Worm (Caenorhabditis elegans): ENCODE results near the gene srbc-56.
A peak's percentile ranks its signal among the peaks of the same experiment; 100 is the strongest.

srbc-56 gene

DNA sequence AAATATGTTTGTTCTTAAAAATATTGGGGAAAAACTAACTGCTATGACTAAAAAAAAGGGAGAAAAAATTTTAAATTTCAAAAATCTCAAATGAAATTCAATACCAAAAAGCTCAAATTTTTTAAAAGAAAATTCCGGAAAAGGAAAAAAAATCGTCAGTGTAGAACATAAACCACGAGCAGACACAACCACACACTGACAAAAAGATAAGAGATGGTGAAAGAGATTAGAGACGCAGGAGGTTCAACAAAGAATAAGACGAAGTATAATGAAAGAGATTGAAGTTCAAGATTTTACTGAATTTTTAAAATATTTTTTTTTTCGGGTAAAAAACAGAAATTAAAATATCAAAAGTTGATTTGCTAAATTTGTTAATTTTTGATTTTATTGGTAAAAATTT is 48.5 kb upstream of the srbc-56 start:
- no peak for TF ChIP-seq ama-1 (optimal IDR thresholded peaks at IDR 0.05)
- peak in 1 of 2 experiments; percentile 36 for TF ChIP-seq mdl-1 (tag; optimal IDR thresholded peaks at IDR 0.05)
- peak; percentile 59 for TF ChIP-seq pqm-1 (tag; optimal IDR thresholded peaks at IDR 0.05)
- peak; percentile 82 for TF ChIP-seq dmd-6 (GFP tag; IDR thresholded peaks at IDR 0.05)
- TF ChIP-seq Y5F2A.4 (GFP tag; optimal IDR thresholded peaks at IDR 0.05) = no peak
- no peak for TF ChIP-seq ZK337.2 (GFP tag; IDR thresholded peaks at IDR 0.05)
- TF ChIP-seq F49E8.2 (tag; optimal IDR thresholded peaks at IDR 0.05; ENCODE audit: borderline replicate concordance) = no peak
- peak; percentile 55 for TF ChIP-seq dve-1 (tag; optimal IDR thresholded peaks at IDR 0.05; ENCODE audit: insufficient read depth)
- TF ChIP-seq mdt-29 (GFP tag; IDR thresholded peaks at IDR 0.05) = no peak
- TF ChIP-seq dmd-9 (GFP tag; IDR thresholded peaks at IDR 0.05) = no peak
- no peak for TF ChIP-seq mxl-2 (GFP tag; conservative IDR thresholded peaks at IDR 0.05)
- peak; percentile 16 for TF ChIP-seq mep-1 (tag; optimal IDR thresholded peaks at IDR 0.05)
- TF ChIP-seq lsy-2 (tag; optimal IDR thresholded peaks at IDR 0.05) = peak in 1 of 2 experiments; percentile 14
- TF ChIP-seq hlh-30 (tag; optimal IDR thresholded peaks at IDR 0.05; ENCODE audit: insufficient read depth) = peak; percentile 40
- TF ChIP-seq daf-16 (GFP tag; optimal IDR thresholded peaks at IDR 0.05) = no peak
- peak; percentile 26 for TF ChIP-seq daf-16 (tag; optimal IDR thresholded peaks at IDR 0.05)
- peak; percentile 81 for TF ChIP-seq nhr-28 (tag; optimal IDR thresholded peaks at IDR 0.05)
- peak; percentile 6 for TF ChIP-seq hlh-11 (tag; optimal IDR thresholded peaks at IDR 0.05)
- no peak for TF ChIP-seq unc-62 (GFP tag; optimal IDR thresholded peaks at IDR 0.05 in 1 of 2)
- TF ChIP-seq unc-62 (tag; optimal IDR thresholded peaks at IDR 0.05) = no peak

DNA sequence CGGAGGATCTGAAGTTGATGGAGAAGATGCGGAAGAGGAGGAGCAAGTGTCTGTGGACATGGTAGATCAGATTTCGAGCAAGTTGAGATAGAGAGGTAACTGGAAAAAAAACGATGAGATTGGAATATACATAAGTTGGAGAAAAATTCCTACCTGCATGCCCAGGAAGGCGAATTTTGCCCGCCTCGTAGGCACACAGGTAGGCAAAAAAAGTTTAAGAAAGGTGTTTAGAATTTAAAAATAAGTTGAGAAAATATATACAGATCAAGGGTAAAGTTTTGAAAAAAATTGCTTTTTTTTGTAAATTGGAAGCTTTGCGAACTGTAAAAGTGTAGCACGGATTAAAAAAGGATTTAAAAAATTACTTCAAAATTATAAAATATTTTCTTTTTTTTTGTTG is 48.0 kb upstream of the srbc-56 start, which contains the start of gene nhr-84:
TSS of gene nhr-84 (minus strand) at position 101 of the 400 bp plus-strand sequence.
- TF ChIP-seq tra-1 (GFP tag; IDR thresholded peaks at IDR 0.05) = no peak
- TF ChIP-seq nhr-48 (tag; optimal IDR thresholded peaks at IDR 0.05) = no peak
- no peak for TF ChIP-seq hif-1 (tag; optimal IDR thresholded peaks at IDR 0.05)
- no peak for TF ChIP-seq pqm-1 (tag; optimal IDR thresholded peaks at IDR 0.05)
- TF ChIP-seq ceh-20 (GFP tag; IDR thresholded peaks at IDR 0.05) = no peak

DNA sequence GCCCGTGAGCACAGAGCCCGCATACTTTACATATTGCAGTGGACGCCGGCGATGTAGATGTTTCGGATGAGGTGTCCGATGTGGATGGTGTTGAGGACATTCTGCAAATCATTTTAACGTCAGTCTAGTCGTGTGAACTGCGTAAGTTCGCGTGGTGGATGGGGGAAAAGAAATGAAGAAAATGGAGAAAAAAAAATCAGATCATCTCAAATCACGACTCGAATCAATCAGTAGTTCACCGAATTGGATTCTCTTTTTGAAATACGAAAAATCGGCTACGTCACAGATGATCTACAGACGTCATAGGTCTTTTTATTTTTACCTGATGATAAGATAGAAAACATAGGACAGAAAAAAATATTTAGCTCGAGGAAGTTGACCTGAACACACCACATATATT is 44.8 kb upstream of the srbc-56 start, which contains the start of gene nhr-102:
TSS of gene nhr-102 (minus strand) at position 101 of the 400 bp plus-strand sequence.
- TF ChIP-seq cey-2 (tag; optimal IDR thresholded peaks at IDR 0.05; ENCODE audit: borderline replicate concordance, insufficient read depth) (no peak), hmg-1.1 (GFP tag; IDR thresholded peaks at IDR 0.05) (no peak), tra-1 (GFP tag; IDR thresholded peaks at IDR 0.05) (no peak), dve-1 (tag; optimal IDR thresholded peaks at IDR 0.05; ENCODE audit: insufficient read depth) (peak; percentile 2), nhr-102 (tag; optimal IDR thresholded peaks at IDR 0.05) (no peak), T26A8.4 (GFP tag; IDR thresholded peaks at IDR 0.05) (0 out of 2 replicates have a peak, but pooled peaks have one; percentile 26), nhr-10 (tag; optimal IDR thresholded peaks at IDR 0.05) (no peak)

DNA sequence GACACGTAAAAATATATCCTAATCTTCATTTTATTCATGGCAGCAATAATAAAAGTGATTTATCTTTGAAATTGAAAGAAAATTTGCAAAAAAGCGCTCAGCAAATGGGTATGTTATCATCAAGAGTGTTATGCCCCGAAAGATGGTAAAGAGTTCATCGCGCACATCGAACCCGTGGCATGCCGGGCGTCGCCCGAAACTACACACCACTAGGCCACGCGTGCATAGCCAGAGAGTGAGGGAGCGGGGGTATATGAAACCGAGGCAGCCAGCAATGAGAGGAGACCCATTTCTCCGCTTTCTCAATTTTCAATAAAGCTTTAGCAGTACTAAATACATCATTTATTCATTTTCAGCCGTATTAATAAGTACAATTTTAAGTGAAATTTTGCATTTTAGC is 42.3 kb upstream of the srbc-56 start:
- TF ChIP-seq tag-97 (GFP tag; IDR thresholded peaks at IDR 0.05) (0 out of 2 replicates have a peak, but pooled peaks have one; percentile 45), lin-1 (GFP tag; IDR thresholded peaks at IDR 0.05) (peak; percentile 90), lin-39 (tag; optimal IDR thresholded peaks at IDR 0.05) (no peak), jun-1 (tag; optimal IDR thresholded peaks at IDR 0.05) (peak; percentile 78), mes-2 (tag; optimal IDR thresholded peaks at IDR 0.05; ENCODE audit: poor library complexity, severe bottlenecking) (peak; percentile 94), nhr-237 (tag; optimal IDR thresholded peaks at IDR 0.05) (no peak), Y105C5A.15 (GFP tag; IDR thresholded peaks at IDR 0.05) (peak; percentile 97), Y5F2A.4 (GFP tag; optimal IDR thresholded peaks at IDR 0.05) (peak; percentile 93), F49E8.2 (tag; optimal IDR thresholded peaks at IDR 0.05; ENCODE audit: borderline replicate concordance) (peak; percentile 89), nhr-11 (tag; optimal IDR thresholded peaks at IDR 0.05) (peak; percentile 54), Y75B8A.6 (GFP tag; IDR thresholded peaks at IDR 0.05) (peak; percentile 97), ZK337.2 (GFP tag; IDR thresholded peaks at IDR 0.05) (peak; percentile 93), F26F4.8 (GFP tag; conservative IDR thresholded peaks at IDR 0.05) (peak; percentile 98), ZK546.5 (tag; optimal IDR thresholded peaks at IDR 0.05) (no peak), nhr-42 (GFP tag; IDR thresholded peaks at IDR 0.05) (peak; percentile 95), rbr-2 (tag; optimal IDR thresholded peaks at IDR 0.05) (peak; percentile 87), F10B5.3 (tag; optimal IDR thresholded peaks at IDR 0.05) (peak; percentile 79), unc-130 (GFP tag; optimal IDR thresholded peaks at IDR 0.05) (peak; percentile 84), F37D6.2 (tag; optimal IDR thresholded peaks at IDR 0.05) (peak; percentile 59), unc-62 (GFP tag; optimal IDR thresholded peaks at IDR 0.05 in 1 of 2) (no peak), unc-62 (tag; optimal IDR thresholded peaks at IDR 0.05) (peak; percentile 54), ceh-20 (GFP tag; IDR thresholded peaks at IDR 0.05) (peak; percentile 69), ceh-62 (tag; optimal IDR thresholded peaks at IDR 0.05) (no peak)

Measured in whole organism, L4 larva.